Fruit fly (Drosophila melanogaster) whole organism, wandering third instar larva: ENCODE results near the gene RpS21.

Experiments
- Abd-B ChIP-seq: fragments of >200 bp; optimal IDR thresholded peaks from 2 replicates; lab custom pipeline; 2017; ENCODE audit warnings: missing biosample characterization, missing genetic modification characterization
- CG32264 ChIP-seq: fragments of 200-800 bp; sonication (Bioruptor generic); optimal IDR thresholded peaks from 2 replicates; lab custom pipeline; 2016; ENCODE audit warnings: missing biosample characterization, missing genetic modification characterization
- CG9705 ChIP-seq: fragments of 200-800 bp; sonication (Bioruptor generic); optimal IDR thresholded peaks from 2 replicates; lab custom pipeline; 2018; ENCODE audit warnings: missing biosample characterization, mild to moderate bottlenecking, missing genetic modification characterization
- Dfd ChIP-seq: fragments of >200 bp; optimal IDR thresholded peaks from 2 replicates; lab custom pipeline; 2017; ENCODE audit warnings: missing biosample characterization, missing genetic modification characterization
- Dif ChIP-seq: fragments of 200-275, 200-300 bp; sonication (Bioruptor generic); optimal IDR thresholded peaks from 2 replicates; lab custom pipeline; 2018; ENCODE audit warnings: missing biosample characterization, missing genetic modification characterization; ENCODE audit not compliant: partially characterized antibody
- GATAd ChIP-seq: sonication (Bioruptor generic); optimal IDR thresholded peaks from 2 replicates; lab custom pipeline; 2016; ENCODE audit warnings: missing biosample characterization, missing genetic modification characterization
- HLH106 ChIP-seq: fragments of 200-800 bp; optimal IDR thresholded peaks from 3 replicates; lab custom pipeline; 2019; ENCODE audit warnings: missing biosample characterization, mild to moderate bottlenecking, missing genetic modification characterization, moderate library complexity
- Hnf4 ChIP-seq: fragments of 200-800 bp; sonication (Bioruptor generic); optimal IDR thresholded peaks from 2 replicates; lab custom pipeline; 2016; ENCODE audit warnings: missing biosample characterization, mild to moderate bottlenecking, missing genetic modification characterization
- Hr78 ChIP-seq: fragments of >200 bp; optimal IDR thresholded peaks from 2 replicates; lab custom pipeline; 2017; ENCODE audit warnings: missing biosample characterization, missing genetic modification characterization
- Hr83 ChIP-seq: fragments of 200-300 bp; sonication (Bioruptor generic); optimal IDR thresholded peaks from 2 replicates; lab custom pipeline; 2016; ENCODE audit warnings: missing biosample characterization, mild to moderate bottlenecking, missing genetic modification characterization, moderate library complexity; ENCODE audit not compliant: poor library complexity, severe bottlenecking
- Jra ChIP-seq: sonication (Bioruptor generic); optimal IDR thresholded peaks from 2 replicates; lab custom pipeline; 2016; ENCODE audit warnings: missing biosample characterization, missing genetic modification characterization
- Mio ChIP-seq: sonication (Bioruptor generic); optimal IDR thresholded peaks from 2 replicates; lab custom pipeline; 2016; ENCODE audit warnings: missing biosample characterization, missing genetic modification characterization
- Myc ChIP-seq: fragments of >200 bp; optimal IDR thresholded peaks from 2 replicates; lab custom pipeline; 2017
- N ChIP-seq: fragments of >200 bp; optimal IDR thresholded peaks from 2 replicates; lab custom pipeline; 2018; ENCODE audit warnings: missing biosample characterization, missing external identifiers, missing genetic modification characterization
- OdsH ChIP-seq: fragments of 200-800 bp; sonication (Bioruptor generic); optimal IDR thresholded peaks from 2 replicates; lab custom pipeline; 2016; ENCODE audit warnings: missing biosample characterization, mild to moderate bottlenecking, missing genetic modification characterization
- Rel ChIP-seq, 2 experiments: fragments of 200-800 bp; sonication (Bioruptor generic) in 1 of 2; optimal IDR thresholded peaks; 2 replicates in 1 of 2; 3 replicates in 1 of 2; lab custom pipeline; 2016 to 2019; ENCODE audit warnings: mild to moderate bottlenecking in 2 of 2, missing biosample characterization in 2 of 2, missing genetic modification characterization in 2 of 2, moderate library complexity in 1 of 2
- Sp1 ChIP-seq: fragments of 200-800 bp; sonication (Bioruptor generic); optimal IDR thresholded peaks from 3 replicates; lab custom pipeline; 2019; ENCODE audit warnings: missing biosample characterization, mild to moderate bottlenecking, missing genetic modification characterization, moderate library complexity
- Vsx2 ChIP-seq: fragments of 200-300, 225-300 bp; sonication (Bioruptor generic); optimal IDR thresholded peaks from 2 replicates; lab custom pipeline; 2018; ENCODE audit warnings: missing biosample characterization, missing genetic modification characterization; ENCODE audit not compliant: partially characterized antibody
- br ChIP-seq: fragments of 200-800 bp; sonication (Bioruptor generic); optimal IDR thresholded peaks from 2 replicates; lab custom pipeline; 2016; ENCODE audit warnings: missing biosample characterization, missing genetic modification characterization
- brk ChIP-seq: fragments of 200-800 bp; sonication (Bioruptor generic); optimal IDR thresholded peaks from 2 replicates; lab custom pipeline; 2016; ENCODE audit warnings: missing biosample characterization, mild to moderate bottlenecking, missing genetic modification characterization
- dl ChIP-seq, 2 experiments: fragments of 175-275, 200-275 bp in 1 of 2; fragments of 200-275 bp in 1 of 2; sonication (Bioruptor generic); optimal IDR thresholded peaks; lab custom pipeline; 2018; ENCODE audit warnings: mild to moderate bottlenecking in 2 of 2, missing biosample characterization in 2 of 2, missing genetic modification characterization in 2 of 2, moderate library complexity in 2 of 2; ENCODE audit not compliant: partially characterized antibody in 2 of 2, insufficient read depth in 1 of 2
- dmrt93B ChIP-seq: fragments of 200-800 bp; sonication (Bioruptor generic); optimal IDR thresholded peaks from 2 replicates; lab custom pipeline; 2018; ENCODE audit warnings: missing biosample characterization, mild to moderate bottlenecking, missing genetic modification characterization
- dsf ChIP-seq: sonication (Bioruptor generic); optimal IDR thresholded peaks from 2 replicates; lab custom pipeline; 2016; ENCODE audit warnings: missing biosample characterization, missing genetic modification characterization, borderline replicate concordance
- ey ChIP-seq: fragments of 200-800 bp; sonication (Bioruptor generic); optimal IDR thresholded peaks from 2 replicates; lab custom pipeline; 2016; ENCODE audit warnings: missing biosample characterization, missing genetic modification characterization
- foxo ChIP-seq, 2 experiments: fragments of 200-800 bp; sonication (Bioruptor generic); optimal IDR thresholded peaks; 2 replicates in 1 of 2; 3 replicates in 1 of 2; lab custom pipeline; 2016 to 2017; ENCODE audit warnings: missing biosample characterization in 2 of 2, missing genetic modification characterization in 2 of 2
- fru ChIP-seq: fragments of 200-800 bp; sonication (Bioruptor generic); optimal IDR thresholded peaks from 3 replicates; lab custom pipeline; 2016; ENCODE audit warnings: missing biosample characterization, mild to moderate bottlenecking, missing genetic modification characterization
- h ChIP-seq: fragments of 200-800 bp; sonication (Bioruptor generic); optimal IDR thresholded peaks from 3 replicates; lab custom pipeline; 2016; ENCODE audit warnings: missing biosample characterization, mild to moderate bottlenecking, missing genetic modification characterization
- jim ChIP-seq: fragments of 175-275, 200-325 bp; sonication (Bioruptor generic); optimal IDR thresholded peaks from 2 replicates; lab custom pipeline; 2016; ENCODE audit warnings: missing biosample characterization, mild to moderate bottlenecking, missing genetic modification characterization
- lola ChIP-seq: fragments of >200 bp; optimal IDR thresholded peaks from 2 replicates; lab custom pipeline; 2017; ENCODE audit warnings: missing biosample characterization, missing genetic modification characterization
- pan ChIP-seq: fragments of >200 bp; optimal IDR thresholded peaks from 2 replicates; lab custom pipeline; 2017
- psq ChIP-seq: fragments of 200-800 bp; sonication (Bioruptor generic); optimal IDR thresholded peaks from 3 replicates; lab custom pipeline; 2017; ENCODE audit warnings: missing biosample characterization, mild to moderate bottlenecking, missing genetic modification characterization, moderate library complexity
- rgr ChIP-seq: fragments of 200-800 bp; sonication (Bioruptor generic); optimal IDR thresholded peaks from 3 replicates; lab custom pipeline; 2016; ENCODE audit warnings: missing biosample characterization, mild to moderate bottlenecking, missing genetic modification characterization
- sage ChIP-seq: fragments of 200-800 bp; sonication (Bioruptor generic); optimal IDR thresholded peaks from 2 replicates; lab custom pipeline; 2016; ENCODE audit warnings: missing biosample characterization, mild to moderate bottlenecking, missing genetic modification characterization
- sv ChIP-seq: fragments of 200-800 bp; sonication (Bioruptor generic); optimal IDR thresholded peaks from 3 replicates; lab custom pipeline; 2016; ENCODE audit warnings: missing biosample characterization, missing genetic modification characterization
- tai ChIP-seq: sonication (Bioruptor generic); optimal IDR thresholded peaks from 2 replicates; lab custom pipeline; 2016; ENCODE audit warnings: missing biosample characterization, missing genetic modification characterization
- woc ChIP-seq: sonication (Bioruptor generic); optimal IDR thresholded peaks from 2 replicates; lab custom pipeline; 2016; ENCODE audit warnings: missing biosample characterization, mild to moderate bottlenecking, missing genetic modification characterization

RpS21 gene

dm6 chr2L:2900392-2901028, 44.6 kb downstream of the RpS21 start:
- TF ChIP-seq Rel (GFP tag; optimal IDR thresholded peaks at IDR 0.05; lab: Kevin White, UChicago) (no peak), Rel (tag; optimal IDR thresholded peaks at IDR 0.05; lab: Kevin White, UChicago) (peak; percentile 54), h (GFP tag; lab: Kevin White, UChicago) (peak; percentile 89), dsf (GFP tag; lab: Kevin White, UChicago) (no peak), psq (GFP tag; lab: Kevin White, UChicago) (peak; percentile 30)

- TF ChIP-seq foxo (GFP tag; optimal IDR thresholded peaks at IDR 0.05; lab: Kevin White, UChicago) (peak in 1 of 2 experiments; percentile 0), dl (GFP tag; optimal IDR thresholded peaks at IDR 0.05; lab: Kevin White, UChicago; ENCODE audit: insufficient read depth in 1 of 2, partially characterized antibody in 2 of 2) (no peak)
These were observed 45.6 kb downstream of the RpS21 start for dm6 chr2L:2901445-2901844.

dm6 chr2L:2903649-2904048, 47.8 kb downstream of the RpS21 start:
- TF ChIP-seq sage (GFP tag; lab: Kevin White, UChicago) (no peak), Hnf4 (GFP tag; lab: Kevin White, UChicago) (no peak), OdsH (GFP tag; lab: Kevin White, UChicago) (no peak), dsf (GFP tag; lab: Kevin White, UChicago) (no peak), foxo (GFP tag; optimal IDR thresholded peaks at IDR 0.05; lab: Kevin White, UChicago) (no peak)

dm6 chr2L:2904316-2905050, 48.6 kb downstream of the RpS21 start:
- no peak for TF ChIP-seq Hr78
- TF ChIP-seq GATAd (GFP tag; lab: Kevin White, UChicago) = peak; percentile 50
- TF ChIP-seq Abd-B (GFP tag; lab: Kevin White, UChicago) = no peak
- peak; percentile 8 for TF ChIP-seq Hnf4 (GFP tag; lab: Kevin White, UChicago)
- TF ChIP-seq ey (GFP tag; lab: Kevin White, UChicago) = no peak
- TF ChIP-seq OdsH (GFP tag; lab: Kevin White, UChicago) = peak; percentile 11
- no peak for TF ChIP-seq psq (GFP tag; lab: Kevin White, UChicago)
- no peak for TF ChIP-seq HLH106 (tag; lab: Kevin White, UChicago)

- TF ChIP-seq Dif (GFP tag; lab: Kevin White, UChicago) = no peak
- no peak for TF ChIP-seq Vsx2 (GFP tag; lab: Kevin White, UChicago)
- no peak for TF ChIP-seq pan (lab: Kevin White, UChicago)
- no peak for TF ChIP-seq sv (GFP tag; lab: Kevin White, UChicago)
- TF ChIP-seq dsf (GFP tag; lab: Kevin White, UChicago) = no peak
- TF ChIP-seq Hr83 (GFP tag; lab: Kevin White, UChicago) = no peak
- no peak for TF ChIP-seq jim (GFP tag; lab: Kevin White, UChicago)
- no peak for TF ChIP-seq lola
- no peak for TF ChIP-seq Rel (GFP tag; optimal IDR thresholded peaks at IDR 0.05; lab: Kevin White, UChicago)
- TF ChIP-seq Rel (tag; optimal IDR thresholded peaks at IDR 0.05; lab: Kevin White, UChicago) = no peak
- peak; percentile 19 for TF ChIP-seq dmrt93B (GFP tag; lab: Kevin White, UChicago)
- no peak for TF ChIP-seq CG32264
- peak; percentile 50 for TF ChIP-seq HLH106 (tag; lab: Kevin White, UChicago)
- no peak for TF ChIP-seq ey (GFP tag; lab: Kevin White, UChicago)
- TF ChIP-seq GATAd (GFP tag; lab: Kevin White, UChicago) = no peak
- no peak for TF ChIP-seq Myc (lab: Kevin White, UChicago)
- no peak for TF ChIP-seq CG9705 (GFP tag; lab: Kevin White, UChicago)
- peak; percentile 53 for TF ChIP-seq OdsH (GFP tag; lab: Kevin White, UChicago)
- peak in 1 of 2 experiments; percentile 68 for TF ChIP-seq foxo (GFP tag; optimal IDR thresholded peaks at IDR 0.05; lab: Kevin White, UChicago)
- no peak for TF ChIP-seq br (GFP tag; lab: Kevin White, UChicago)
- TF ChIP-seq rgr (GFP tag; lab: Kevin White, UChicago) = peak; percentile 65
- no peak for TF ChIP-seq tai
- no peak for TF ChIP-seq Hr78
- peak; percentile 45 for TF ChIP-seq h (GFP tag; lab: Kevin White, UChicago)
- no peak for TF ChIP-seq Abd-B (GFP tag; lab: Kevin White, UChicago)
- no peak for TF ChIP-seq Mio (GFP tag; lab: Kevin White, UChicago)
- no peak for TF ChIP-seq woc (GFP tag; lab: Kevin White, UChicago)
- peak; percentile 64 for TF ChIP-seq Sp1 (GFP tag; lab: Kevin White, UChicago)
- no peak for TF ChIP-seq Jra (GFP tag; lab: Kevin White, UChicago)
- no peak for TF ChIP-seq brk
- no peak for TF ChIP-seq Dfd (GFP tag; lab: Kevin White, UChicago)
- TF ChIP-seq N = no peak
- TF ChIP-seq dl (GFP tag; optimal IDR thresholded peaks at IDR 0.05; lab: Kevin White, UChicago; ENCODE audit: insufficient read depth in 1 of 2, partially characterized antibody in 2 of 2) = no peak
- TF ChIP-seq sage (GFP tag; lab: Kevin White, UChicago) = no peak
- peak; percentile 89 for TF ChIP-seq psq (GFP tag; lab: Kevin White, UChicago)
- TF ChIP-seq Hnf4 (GFP tag; lab: Kevin White, UChicago) = peak; percentile 9
- peak; percentile 52 for TF ChIP-seq fru (GFP tag; lab: Kevin White, UChicago)
These were observed 49.2 kb downstream of the RpS21 start for dm6 chr2L:2905051-2905446.
